Worm (Caenorhabditis elegans): ENCODE measurements around the gene cest-6.

ce11 chrIV:6909863-6910733 is 18.2 kb downstream of the cest-6 start, which contains the start of the genes rpn-1 and ribo-1:
- TF ChIP-seq unc-3 (GFP tag; conservative IDR thresholded peaks at IDR 0.05) (no peak), unc-3 (tag; optimal IDR thresholded peaks at IDR 0.05) (no peak), ama-1 (optimal IDR thresholded peaks at IDR 0.05) (no peak), pat-9 (tag; optimal IDR thresholded peaks at IDR 0.05) (no peak), pqm-1 (tag; optimal IDR thresholded peaks at IDR 0.05) (no peak), K09A11.1 (tag; optimal IDR thresholded peaks at IDR 0.05; ENCODE audit: insufficient read depth) (no peak), eyg-1 (tag; optimal IDR thresholded peaks at IDR 0.05) (no peak), ref-2 (tag; optimal IDR thresholded peaks at IDR 0.05) (no peak), lin-11 (tag; optimal IDR thresholded peaks at IDR 0.05) (no peak)
